Fruit fly (Drosophila melanogaster): Measurements from ENCODE around the gene CG9215.

Gene CG9215

dm6 chrX:15594230-15594857 is 11.7 kb upstream of the CG9215 start (continued):
- TF ChIP-seq maf-S (GFP tag; optimal IDR thresholded peaks at IDR 0.05), result no peak
- TF ChIP-seq Opbp (GFP tag; IDR thresholded peaks at IDR 0.05; ENCODE audit: partially characterized antibody), result peak; percentile 62; the same call in 1 of the 3 replicates
- TF ChIP-seq gem (tag; optimal IDR thresholded peaks at IDR 0.05), result peak; percentile 35
- no peak for TF ChIP-seq salm (tag; optimal IDR thresholded peaks at IDR 0.05)
- TF ChIP-seq CG3065 (GFP tag; optimal IDR thresholded peaks at IDR 0.05), result no peak
- TF ChIP-seq h (optimal IDR thresholded peaks at IDR 0.05), result no peak
- TF ChIP-seq CG2199 (GFP tag; IDR thresholded peaks at IDR 0.05), result peak; percentile 96
- peak; percentile 40 for TF ChIP-seq pita (GFP tag; optimal IDR thresholded peaks at IDR 0.05)
- TF ChIP-seq CG3726 (GFP tag; IDR thresholded peaks at IDR 0.05), result peak; percentile 66; the same call in 1 of the 3 replicates
- TF ChIP-seq Gug (GFP tag; IDR thresholded peaks at IDR 0.05), result no peak; the same call in 3 of the 4 replicates
- TF ChIP-seq Sry-δ (GFP tag; optimal IDR thresholded peaks at IDR 0.05), result no peak
- TF ChIP-seq ttk (GFP tag; IDR thresholded peaks at IDR 0.05), result peak; percentile 28; the same call in 1 of the 2 replicates
- peak; percentile 49; the same call in 2 of the 3 replicates for TF ChIP-seq tgo (GFP tag; IDR thresholded peaks at IDR 0.05)
- TF ChIP-seq CG8388 (GFP tag; optimal IDR thresholded peaks at IDR 0.05), result no peak
- TF ChIP-seq dan (GFP tag; IDR thresholded peaks at IDR 0.05), result no peak
- TF ChIP-seq Hr51 (GFP tag; optimal IDR thresholded peaks at IDR 0.05), result no peak
- TF ChIP-seq CG17568 (GFP tag; optimal IDR thresholded peaks at IDR 0.05), result no peak
- no peak for TF ChIP-seq CG7271 (tag; optimal IDR thresholded peaks at IDR 0.05)
- peak; percentile 26 for TF ChIP-seq grau (tag; optimal IDR thresholded peaks at IDR 0.05)
- no peak for TF ChIP-seq Deaf1 (tag; optimal IDR thresholded peaks at IDR 0.05)
- no peak for TF ChIP-seq Nf-YA (GFP tag; IDR thresholded peaks at IDR 0.05)
- TF ChIP-seq CG15073 (GFP tag; optimal IDR thresholded peaks at IDR 0.05), result no peak
- TF ChIP-seq sima (GFP tag; optimal IDR thresholded peaks at IDR 0.05), result no peak
- TF ChIP-seq cg (GFP tag; optimal IDR thresholded peaks at IDR 0.05), result no peak
- TF ChIP-seq chif (GFP tag; optimal IDR thresholded peaks at IDR 0.05), result peak in 1 of 2 experiments; percentile 41
- TF ChIP-seq CG11456 (GFP tag; IDR thresholded peaks at IDR 0.05), result peak; percentile 94
- TF ChIP-seq dati (GFP tag; IDR thresholded peaks at IDR 0.05), result no peak
- TF ChIP-seq E2f1 (GFP tag; IDR thresholded peaks at IDR 0.05), result peak; percentile 65
- TF ChIP-seq trem (tag; optimal IDR thresholded peaks at IDR 0.05), result peak; percentile 31
- TF ChIP-seq nau (GFP tag; optimal IDR thresholded peaks at IDR 0.05), result no peak
- no peak for TF ChIP-seq zfh2 (GFP tag; optimal IDR thresholded peaks at IDR 0.05)
- TF ChIP-seq H15 (GFP tag; IDR thresholded peaks at IDR 0.05), result peak; percentile 50; the same call in 1 of the 3 replicates
- TF ChIP-seq CG43689 (GFP tag; IDR thresholded peaks at IDR 0.05), result no peak
- 0 out of 3 replicates have a peak, but pooled peaks have one; percentile 10 for TF ChIP-seq CG11695 (GFP tag; IDR thresholded peaks at IDR 0.05)
- TF ChIP-seq so (GFP tag; IDR thresholded peaks at IDR 0.05), result 0 out of 3 replicates have a peak, but pooled peaks have one; percentile 5
- TF ChIP-seq Oli (tag; optimal IDR thresholded peaks at IDR 0.05), result no peak
- TF ChIP-seq Mad (GFP tag; optimal IDR thresholded peaks at IDR 0.05), result no peak
- peak; percentile 25; the same call in 1 of the 3 replicates for TF ChIP-seq CG11560 (tag; IDR thresholded peaks at IDR 0.05)
- TF ChIP-seq run (tag; optimal IDR thresholded peaks at IDR 0.05), result no peak
- TF ChIP-seq eyg (GFP tag; optimal IDR thresholded peaks at IDR 0.05), result no peak
- no peak for TF ChIP-seq CG13624 (GFP tag; optimal IDR thresholded peaks at IDR 0.05)
- peak; percentile 97 for TF ChIP-seq CTCF (GFP tag; optimal IDR thresholded peaks at IDR 0.05)
- 0 out of 3 replicates have a peak, but pooled peaks have one; percentile 37 for TF ChIP-seq otp (GFP tag; IDR thresholded peaks at IDR 0.05)
- TF ChIP-seq CG2712 (tag; optimal IDR thresholded peaks at IDR 0.05), result peak; percentile 41
- no peak for TF ChIP-seq CG12071 (GFP tag; optimal IDR thresholded peaks at IDR 0.05)
- no peak for TF ChIP-seq sim (GFP tag; IDR thresholded peaks at IDR 0.05)
- TF ChIP-seq CG8281 (tag; optimal IDR thresholded peaks at IDR 0.05), result no peak
- TF ChIP-seq CG14965 (GFP tag; optimal IDR thresholded peaks at IDR 0.05; ENCODE audit: borderline replicate concordance), result no peak
- peak in 1 of 2 experiments; percentile 13 for TF ChIP-seq Pdp1 (GFP tag; optimal IDR thresholded peaks at IDR 0.05)
- no peak for TF ChIP-seq nom (GFP tag; optimal IDR thresholded peaks at IDR 0.05)
- peak in 1 of 2 experiments; percentile 28 for TF ChIP-seq dpn (GFP tag; optimal IDR thresholded peaks at IDR 0.05)

Measured in whole organism, embryonic.